Worm (Caenorhabditis elegans): ENCODE measurements around the gene H03A11.13.

DNA sequence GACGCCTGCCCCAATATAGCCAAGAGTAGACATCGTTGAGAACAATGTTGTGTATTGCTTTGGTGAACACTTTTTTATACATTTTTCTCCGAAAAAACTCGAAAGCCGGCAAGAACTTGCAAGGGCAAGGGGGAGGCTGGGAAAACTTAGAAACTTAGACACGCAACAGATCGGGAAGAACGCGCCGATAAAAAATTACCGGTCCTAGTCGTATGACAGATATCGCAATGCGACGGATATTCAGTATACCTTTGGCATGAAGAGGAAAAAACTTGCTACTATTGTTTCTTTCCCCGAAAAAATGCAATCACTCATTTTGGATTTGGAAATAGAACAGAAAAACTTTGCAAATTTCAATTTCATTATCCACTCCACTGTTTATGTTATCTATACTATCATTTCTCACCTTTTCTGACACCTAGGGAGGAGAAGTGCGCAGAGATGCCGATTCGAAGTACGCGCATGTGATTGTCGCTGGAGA is 36.6 kb downstream of the H03A11.13 start, which contains the start of gene col-41:
- TF ChIP-seq B0310.2 (tag; optimal IDR thresholded peaks at IDR 0.05) (no peak), ama-1 (optimal IDR thresholded peaks at IDR 0.05) (no peak)
